Worm (Caenorhabditis elegans): ENCODE measurements around the gene srw-2.

The srw-2 gene

ce11 chrV:2836501-2836900 lies 5.8 kb downstream of the srw-2 start, which contains the start of gene srj-45:
Gene srj-45 (minus strand): TSS chrV:2836601.
- no peak for TF ChIP-seq unc-62 (GFP tag; optimal IDR thresholded peaks at IDR 0.05)

- TF ChIP-seq unc-62 (GFP tag; optimal IDR thresholded peaks at IDR 0.05) = no peak
Observed at ce11 chrV:2845771-2846170, 15.1 kb downstream of the srw-2 start, which contains the start of gene srj-44. Gene srj-44 (minus strand): TSS chrV:2845871.

- no peak for TF ChIP-seq unc-62 (GFP tag; optimal IDR thresholded peaks at IDR 0.05)
Observed at ce11 chrV:2848290-2848937, 17.7 kb downstream of the srw-2 start, which contains the start of gene srj-49. Gene srj-49 (minus strand): TSS chrV:2848340.

- TF ChIP-seq unc-62 (GFP tag; optimal IDR thresholded peaks at IDR 0.05) = no peak
Observed at ce11 chrV:2849071-2849470, 18.4 kb downstream of the srw-2 start, which contains the start of gene ugt-53. Gene ugt-53 (plus strand): TSS chrV:2849343.

ce11 chrV:2855473-2855872 lies 24.8 kb downstream of the srw-2 start, which contains the start of gene srj-57:
Gene srj-57 (minus strand): TSS chrV:2855573.
- TF ChIP-seq unc-62 (GFP tag; optimal IDR thresholded peaks at IDR 0.05) = no peak

- TF ChIP-seq unc-62 (GFP tag; optimal IDR thresholded peaks at IDR 0.05) = no peak
Observed at ce11 chrV:2857842-2858241, 27.2 kb downstream of the srw-2 start, which contains the start of gene srj-55. Gene srj-55 (minus strand): TSS chrV:2857942.

ce11 chrV:2859738-2860137 lies 29.1 kb downstream of the srw-2 start, which contains the start of gene srj-54:
Gene srj-54 (minus strand): TSS chrV:2859838.
- no peak for TF ChIP-seq unc-62 (GFP tag; optimal IDR thresholded peaks at IDR 0.05)

ce11 chrV:2861505-2861904 lies 30.8 kb downstream of the srw-2 start, which contains the start of gene srh-270:
Gene srh-270 (minus strand): TSS chrV:2861605.
- no peak for TF ChIP-seq unc-62 (GFP tag; optimal IDR thresholded peaks at IDR 0.05)

ce11 chrV:2863033-2863432 lies 32.4 kb downstream of the srw-2 start, which contains the start of gene srh-272:
Gene srh-272 (plus strand): TSS chrV:2863333.
- TF ChIP-seq unc-62 (GFP tag; optimal IDR thresholded peaks at IDR 0.05) = no peak

ce11 chrV:2864899-2865298 lies 34.2 kb downstream of the srw-2 start, which contains the start of gene srh-240:
Gene srh-240 (plus strand): TSS chrV:2865199.
- no peak for TF ChIP-seq unc-62 (GFP tag; optimal IDR thresholded peaks at IDR 0.05)

- TF ChIP-seq unc-62 (GFP tag; optimal IDR thresholded peaks at IDR 0.05) = no peak
Observed at ce11 chrV:2869503-2869902, 38.8 kb downstream of the srw-2 start, which contains the start of gene srh-241. Gene srh-241 (minus strand): TSS chrV:2869603.

ce11 chrV:2870127-2870526 lies 39.4 kb downstream of the srw-2 start, which contains the start of gene srh-243:
Gene srh-243 (plus strand): TSS chrV:2870427.
- TF ChIP-seq unc-62 (GFP tag; optimal IDR thresholded peaks at IDR 0.05) = no peak

- no peak for TF ChIP-seq unc-62 (GFP tag; optimal IDR thresholded peaks at IDR 0.05)
Observed at ce11 chrV:2871754-2872504, 41.3 kb downstream of the srw-2 start.

ce11 chrV:2872947-2873346 lies 42.3 kb downstream of the srw-2 start:
- no peak for TF ChIP-seq unc-62 (GFP tag; optimal IDR thresholded peaks at IDR 0.05)

- no peak for TF ChIP-seq unc-62 (GFP tag; optimal IDR thresholded peaks at IDR 0.05)
Observed at ce11 chrV:2875422-2875821, 44.7 kb downstream of the srw-2 start, which contains the start of gene folt-2. Gene folt-2 (minus strand): TSS chrV:2875600.

ce11 chrV:2876188-2876831 lies 45.6 kb downstream of the srw-2 start:
- TF ChIP-seq unc-62 (GFP tag; optimal IDR thresholded peaks at IDR 0.05) = no peak
